Fruit fly (Drosophila melanogaster) whole organism, larva: ENCODE measurements around the gene CG13117.

Experiments used
- noc ChIP-seq: fragments of 200-800 bp; sonication (Bioruptor generic); optimal IDR thresholded peaks from 3 replicates; lab custom pipeline; 2019; ENCODE audit warnings: missing biosample characterization, mild to moderate bottlenecking, missing genetic modification characterization, moderate library complexity

Gene CG13117

DNA sequence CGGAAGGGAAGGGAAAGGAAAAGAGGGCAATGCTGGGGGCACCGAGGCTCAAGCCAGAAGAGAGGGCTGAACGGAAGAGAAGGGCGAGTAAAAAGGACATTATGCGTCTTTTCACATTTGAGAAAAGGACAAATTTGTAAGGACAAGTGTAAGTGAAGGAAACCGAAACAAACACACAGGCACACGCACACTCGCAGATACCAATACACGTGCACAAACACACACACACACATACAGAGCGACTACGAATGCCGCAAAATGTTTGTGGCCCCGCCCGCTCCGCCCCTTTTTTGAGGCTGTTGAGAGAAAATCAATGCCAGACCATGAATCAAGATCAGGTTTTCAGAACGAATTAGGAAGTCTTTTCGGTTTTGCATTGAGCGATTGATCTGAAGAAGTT, 16.9 kb downstream of the CG13117 start:
- no peak for TF ChIP-seq noc (tag; lab: Kevin White, UChicago)

DNA sequence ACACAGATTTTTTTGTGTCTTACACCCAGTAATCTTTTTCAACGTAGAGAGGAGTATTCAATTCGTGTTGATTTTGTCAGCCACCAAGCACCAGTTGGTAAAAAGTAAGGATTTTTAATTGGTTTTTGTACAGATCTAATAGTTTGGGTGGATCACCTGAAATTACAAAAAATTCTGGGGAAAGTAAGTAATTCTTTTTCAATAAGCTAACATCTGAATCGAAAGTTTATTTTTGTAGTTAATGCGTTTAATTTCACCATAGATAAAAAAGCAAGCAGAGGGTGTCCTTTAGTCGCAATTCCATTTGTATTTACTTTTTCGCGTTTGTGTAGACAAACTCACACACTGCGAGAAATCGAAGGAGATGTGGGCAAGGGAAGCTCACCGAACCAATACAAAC, 18.4 kb downstream of the CG13117 start:
- no peak for TF ChIP-seq noc (tag; lab: Kevin White, UChicago)

DNA sequence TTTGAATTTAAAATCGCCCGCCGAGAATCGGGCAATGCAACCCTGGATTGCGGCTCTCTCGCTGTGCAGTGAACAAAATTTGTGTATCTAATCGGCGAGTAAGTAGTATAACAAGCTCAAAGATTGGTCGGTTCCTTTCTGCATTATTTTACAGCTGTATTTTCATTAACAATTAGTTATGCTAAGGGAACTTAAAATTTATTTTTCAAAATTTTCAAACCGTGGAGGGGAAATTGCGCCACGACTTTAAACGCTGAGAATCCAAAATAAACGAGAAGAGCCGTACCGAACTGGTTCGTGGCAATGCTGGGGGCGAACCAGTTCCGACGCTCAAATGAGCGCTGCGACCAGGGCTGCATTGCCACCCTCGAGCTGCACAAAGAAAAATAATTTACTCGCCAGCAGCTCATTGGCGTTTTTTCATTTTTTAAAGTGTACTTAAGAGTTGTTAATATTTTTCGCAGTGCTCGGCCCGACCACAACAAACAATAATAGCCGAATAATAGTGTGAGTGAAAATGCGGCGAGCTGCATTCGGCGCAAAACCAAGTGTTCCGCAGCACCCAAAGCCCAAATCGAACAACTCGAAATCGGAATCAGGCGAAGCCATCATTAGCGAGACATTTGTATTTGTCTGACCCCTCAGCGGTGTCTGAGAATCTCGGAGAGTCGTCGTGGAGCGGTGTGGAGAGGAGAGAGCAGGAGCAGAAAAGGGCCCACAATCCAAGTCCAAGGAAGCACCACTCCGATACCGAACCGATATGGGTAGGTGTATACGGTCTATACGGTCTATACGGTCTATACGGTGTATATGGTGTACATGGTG, 21.8 kb downstream of the CG13117 start, which contains the start of gene zf30C:
zf30C (plus strand) TSS at position 353 of the 825 bp plus-strand sequence.
- peak; percentile 61 for TF ChIP-seq noc (tag; lab: Kevin White, UChicago)

DNA sequence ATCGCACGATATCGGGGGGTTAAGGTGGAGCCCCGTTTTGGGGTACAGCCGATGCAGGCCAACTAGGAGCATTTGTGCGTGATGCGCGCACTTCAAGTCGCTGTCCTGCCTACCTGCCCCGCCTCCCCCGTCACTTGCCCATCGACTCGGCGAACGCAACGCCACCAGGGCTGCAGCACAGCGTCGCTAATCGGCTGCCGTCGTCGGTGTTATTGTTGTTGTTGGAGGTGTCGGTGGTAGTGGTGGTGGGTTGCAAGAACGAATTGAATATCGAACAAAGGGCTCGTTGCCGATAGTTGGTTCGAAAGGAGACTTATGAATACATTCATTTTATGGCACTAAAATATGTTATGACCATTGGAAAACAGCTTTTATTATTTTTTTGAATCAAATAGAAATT, 22.4 kb downstream of the CG13117 start:
- no peak for TF ChIP-seq noc (tag; lab: Kevin White, UChicago)

DNA sequence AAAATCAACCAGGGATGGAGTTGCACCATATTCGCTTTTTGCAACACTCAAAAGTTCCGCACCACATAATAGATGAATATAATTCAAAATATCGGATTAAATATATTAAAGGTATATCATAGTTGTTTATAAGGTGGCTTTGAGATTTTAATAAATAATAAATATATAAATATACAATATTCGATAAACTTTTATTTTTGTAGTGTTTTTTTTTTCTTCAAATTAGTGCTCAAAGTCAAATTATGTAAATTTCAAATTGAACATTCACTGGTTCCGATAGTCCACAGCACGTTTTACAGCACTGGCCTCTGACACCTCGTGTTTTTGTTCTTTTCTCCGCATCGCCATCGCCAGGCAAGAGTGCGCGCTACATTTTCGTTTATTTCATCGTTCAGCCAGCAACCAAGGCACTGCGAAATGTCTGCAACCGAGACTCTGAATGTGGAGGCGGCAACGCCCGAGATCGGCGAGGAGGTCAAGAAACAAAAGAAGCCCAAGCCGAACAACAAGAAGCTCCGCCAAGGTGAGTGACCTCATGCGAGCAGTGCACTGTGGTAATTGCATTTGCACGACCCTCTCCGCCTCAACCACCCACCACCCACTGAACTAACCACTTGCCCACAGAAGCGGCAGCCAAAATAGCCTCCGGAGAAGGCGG, 26.9 kb downstream of the CG13117 start, which contains the start of the genes Taf11 and und:
Taf11 (minus strand) TSS at position 51 of the 658 bp plus-strand sequence.
und (plus strand) TSS at position 158 of the 658 bp plus-strand sequence.
- peak; percentile 51 for TF ChIP-seq noc (tag; lab: Kevin White, UChicago)

DNA sequence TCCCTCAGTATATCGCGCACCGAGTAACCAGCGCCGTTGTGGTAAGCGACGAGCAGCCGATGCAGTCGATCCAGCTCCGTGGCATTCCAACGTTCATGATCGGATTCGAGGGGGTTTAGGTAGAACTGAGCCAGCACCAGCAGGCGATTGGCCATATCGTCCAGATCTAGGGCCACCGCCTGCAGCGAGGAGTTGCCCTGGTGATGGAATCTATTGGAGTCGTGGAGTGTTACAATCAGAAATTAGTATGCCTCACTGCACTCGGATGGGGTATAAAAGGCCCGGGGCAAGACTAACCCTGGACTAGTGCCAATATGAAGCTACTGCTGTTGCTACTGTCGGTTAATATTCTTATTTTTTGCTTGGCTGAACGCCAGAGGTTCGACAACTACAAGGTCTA, 30.3 kb downstream of the CG13117 start, which contains the start of gene CG4017:
CG4017 (plus strand) TSS at position 301 of the 400 bp plus-strand sequence.
- TF ChIP-seq noc (tag; lab: Kevin White, UChicago): no peak

DNA sequence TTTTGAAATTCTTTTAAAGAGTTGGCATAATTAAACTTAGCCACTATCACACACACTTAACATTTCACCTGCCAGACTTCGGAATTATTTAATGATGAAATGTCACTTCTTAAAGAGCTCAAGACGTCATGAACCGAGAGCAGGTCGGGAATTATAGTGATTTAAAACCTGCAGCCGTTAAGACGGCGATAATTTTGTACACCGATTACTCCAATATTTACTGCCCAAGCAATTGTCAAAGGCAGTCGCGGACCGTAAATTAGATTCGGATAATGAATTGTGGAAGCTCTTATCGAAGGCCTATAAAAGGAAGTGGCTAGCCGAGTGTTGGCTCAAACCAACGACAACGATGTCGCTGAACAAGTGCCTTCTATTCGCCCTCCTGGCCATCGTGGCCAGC, 32.3 kb downstream of the CG13117 start, which contains the start of gene CG17633:
CG17633 (plus strand) TSS at position 326 of the 400 bp plus-strand sequence.
- peak; percentile 58 for TF ChIP-seq noc (tag; lab: Kevin White, UChicago)

DNA sequence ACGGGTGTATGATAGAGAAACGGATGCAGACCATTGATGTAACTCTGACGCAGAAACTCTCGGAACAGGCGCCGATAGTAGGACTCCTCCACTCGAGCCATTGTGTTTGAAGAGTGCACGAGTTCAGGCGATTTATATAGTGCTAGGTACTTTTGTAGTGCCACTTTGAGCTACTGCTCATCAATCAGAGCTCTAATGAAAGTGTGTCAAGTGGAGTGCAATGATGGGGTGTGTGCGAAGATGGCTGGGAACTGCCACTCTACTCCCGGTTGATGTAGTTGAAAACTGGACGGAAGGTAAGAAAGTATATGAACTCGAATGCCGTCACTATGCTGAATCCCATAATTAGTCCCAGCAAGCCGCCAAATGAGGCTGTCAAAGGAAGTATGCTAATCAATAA, 34.5 kb downstream of the CG13117 start, which contains the start of gene ppk18:
ppk18 (minus strand) TSS at position 101 of the 400 bp plus-strand sequence.
- no peak for TF ChIP-seq noc (tag; lab: Kevin White, UChicago)

DNA sequence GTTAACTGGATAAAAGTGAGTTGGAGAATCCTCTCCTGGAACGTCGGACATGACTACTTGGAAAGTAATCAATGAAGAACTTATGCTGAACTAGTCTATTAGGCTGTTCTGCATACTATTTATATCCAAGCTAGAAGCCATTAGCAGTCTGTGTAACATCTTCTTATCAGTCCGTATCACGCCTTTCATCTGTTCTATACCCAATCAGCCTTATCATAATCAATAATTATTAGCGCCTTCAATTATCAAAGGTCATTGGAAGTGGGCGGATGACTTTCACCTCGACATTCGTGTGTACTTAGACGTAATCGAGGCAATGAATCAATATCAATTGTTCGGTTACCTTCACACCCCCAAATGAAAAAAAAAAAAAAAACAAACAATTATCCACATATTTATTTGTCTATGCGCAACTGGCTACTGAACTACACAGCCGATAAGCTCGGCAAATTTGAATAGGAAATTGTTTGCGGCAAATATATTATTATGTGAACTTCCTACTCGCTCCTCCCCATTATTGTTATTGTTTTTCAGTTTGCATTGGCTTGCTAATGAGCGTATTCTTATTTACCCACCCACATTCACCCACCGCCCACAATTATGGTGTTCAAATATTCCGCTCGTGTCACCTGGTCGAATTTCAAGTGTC, 38.7 kb downstream of the CG13117 start, which contains the start of the genes ppk11 and ppk16:
ppk11 (minus strand) TSS at position 51 of the 649 bp plus-strand sequence.
ppk16 (minus strand) TSS at position 51 of the 649 bp plus-strand sequence.
- TF ChIP-seq noc (tag; lab: Kevin White, UChicago): no peak

DNA sequence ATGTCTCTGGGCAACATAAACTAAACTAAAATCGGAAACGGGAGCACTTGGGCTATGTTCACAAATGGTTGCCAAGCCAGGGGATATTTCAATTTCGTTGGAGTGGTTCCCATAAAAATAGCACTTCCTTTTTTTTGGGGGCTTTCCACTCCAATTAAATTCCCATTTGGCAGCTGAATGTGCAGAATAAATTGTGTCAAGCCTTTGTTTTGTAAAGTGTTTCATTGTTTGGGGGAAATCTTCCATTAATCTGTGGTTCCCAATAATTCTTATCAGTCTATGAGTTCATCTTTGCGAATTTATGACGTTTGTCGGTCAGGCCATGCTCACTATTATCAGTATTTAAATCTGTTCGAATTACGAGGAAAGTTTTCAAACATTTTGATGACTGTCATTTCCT, 41.5 kb downstream of the CG13117 start:
- TF ChIP-seq noc (tag; lab: Kevin White, UChicago): peak; percentile 51

DNA sequence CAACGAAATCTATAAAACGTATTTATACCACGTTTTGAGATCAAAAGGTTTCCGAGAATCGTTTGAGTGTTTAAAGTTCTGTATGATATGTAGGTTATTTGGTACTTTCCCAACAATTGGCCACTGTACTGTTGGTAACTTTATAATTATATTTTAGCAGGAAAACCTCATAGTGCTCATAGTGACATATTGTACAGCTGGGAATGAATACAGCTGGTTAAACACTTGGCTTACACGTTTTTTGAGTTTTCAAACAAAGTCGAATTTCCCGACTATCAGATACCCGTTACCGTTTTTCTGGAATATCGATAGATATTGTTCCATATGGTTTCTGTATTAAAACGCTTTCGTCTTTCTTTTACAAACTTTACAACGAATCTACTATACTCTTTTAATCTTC, 42.0 kb downstream of the CG13117 start:
- no peak for TF ChIP-seq noc (tag; lab: Kevin White, UChicago)

DNA sequence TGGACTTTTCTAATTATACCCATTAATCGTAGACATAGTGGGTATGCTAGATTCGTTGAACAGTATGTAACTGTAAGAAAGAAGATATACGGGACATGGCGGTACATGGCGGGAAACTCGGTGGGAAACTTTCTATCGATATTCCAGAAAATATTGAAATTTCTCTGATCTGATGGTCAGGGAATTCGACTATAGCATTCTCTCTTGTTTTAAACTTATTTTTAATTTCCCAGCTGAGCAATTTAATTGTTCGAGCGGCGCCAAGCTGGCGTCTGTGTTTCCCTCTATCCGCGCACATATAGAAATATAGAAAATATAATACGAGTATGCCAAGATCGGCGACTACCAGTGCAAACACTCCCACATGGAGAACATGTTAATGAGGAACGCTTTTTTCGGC, 42.7 kb downstream of the CG13117 start:
- peak; percentile 77 for TF ChIP-seq noc (tag; lab: Kevin White, UChicago)

DNA sequence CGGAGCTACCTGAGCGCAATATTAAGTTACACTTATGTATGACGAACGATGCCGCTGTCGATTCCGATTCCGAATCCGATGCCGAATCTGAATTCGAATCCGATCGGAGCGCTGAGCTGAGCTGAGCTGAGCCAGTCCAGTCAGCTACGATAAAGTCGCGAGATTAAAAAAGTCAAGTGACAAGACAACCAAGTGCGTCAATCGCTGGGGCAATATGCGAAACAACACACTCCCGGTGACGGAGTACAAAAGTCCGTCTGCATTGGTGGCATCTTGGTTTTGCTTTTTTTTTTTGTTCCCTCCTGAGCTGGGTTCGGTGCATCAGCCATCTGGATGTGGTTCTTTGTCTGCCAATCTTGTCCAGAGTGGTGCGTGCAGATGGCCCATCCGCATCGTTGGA, 43.3 kb downstream of the CG13117 start:
- TF ChIP-seq noc (tag; lab: Kevin White, UChicago): no peak

DNA sequence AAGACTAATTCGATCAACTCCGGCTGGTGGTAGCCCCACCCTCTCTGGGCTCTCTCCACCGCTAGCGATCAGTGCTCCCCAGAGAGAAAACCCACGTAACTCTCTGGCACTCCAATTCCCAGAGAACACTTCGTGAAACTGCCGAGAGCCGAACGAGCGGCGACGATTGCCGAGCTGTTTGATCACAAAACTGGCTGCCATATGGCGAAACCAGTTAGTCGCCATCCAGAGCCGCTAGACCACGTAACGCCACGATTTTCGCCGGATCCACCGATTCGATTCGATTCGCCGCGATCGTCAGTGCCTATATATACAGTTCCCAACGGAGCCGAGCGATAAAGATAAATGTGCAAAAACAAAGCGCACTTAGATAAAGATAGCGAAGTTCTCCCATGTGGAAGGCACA, 45.7 kb downstream of the CG13117 start, which contains the start of gene IP3K1:
IP3K1 (plus strand) TSS at position 209 of the 406 bp plus-strand sequence.
- TF ChIP-seq noc (tag; lab: Kevin White, UChicago): peak; percentile 80

DNA sequence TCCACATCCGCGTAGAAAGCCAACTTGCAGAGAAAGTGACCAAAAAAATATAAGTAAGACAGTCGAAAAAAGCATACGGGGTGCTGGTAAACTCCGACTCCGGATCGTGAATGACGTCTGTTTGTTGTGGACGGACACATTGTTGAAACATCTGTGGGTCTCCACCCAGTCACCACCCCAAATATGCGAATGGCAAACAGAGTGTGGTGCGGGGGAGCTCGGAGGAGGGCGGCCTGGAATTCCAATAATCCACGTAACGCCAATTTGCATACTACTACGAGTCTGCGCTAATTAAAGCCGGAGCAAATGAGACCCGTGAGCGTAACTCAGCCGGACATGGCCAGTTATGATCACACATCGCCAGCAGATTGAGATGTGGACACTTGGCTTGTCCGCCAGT, 46.7 kb downstream of the CG13117 start:
- TF ChIP-seq noc (tag; lab: Kevin White, UChicago): no peak
